Worm (Caenorhabditis elegans) whole organism, early embryonic: Measurements from ENCODE around the gene F20D6.10.

ENCODE experiments used
- B0310.2 ChIP-seq: sonication (generic microtip); optimal IDR thresholded peaks from 2 replicates; lab custom pipeline; 2016; ENCODE audit warnings: mild to moderate bottlenecking, missing genetic modification characterization, missing compliant biosample characterization
- F13C5.2 ChIP-seq: sonication (generic microtip); optimal IDR thresholded peaks from 2 replicates; lab custom pipeline; 2017; ENCODE audit warnings: mild to moderate bottlenecking, missing genetic modification characterization, inconsistent platforms, missing compliant biosample characterization
- aly-1 ChIP-seq: sonication (generic microtip); optimal IDR thresholded peaks from 2 replicates; lab custom pipeline; 2016; ENCODE audit warnings: missing genetic modification characterization, missing compliant biosample characterization
- ama-1 ChIP-seq: fragments of 150-350 bp; optimal IDR thresholded peaks from 2 replicates; lab custom pipeline; 2014
- ceh-13 ChIP-seq: fragments of 200-800 bp; sonication (Bioruptor generic); optimal IDR thresholded peaks from 2 replicates; lab custom pipeline; 2018; ENCODE audit warnings: mild to moderate bottlenecking, missing genetic modification characterization, missing compliant biosample characterization
- ceh-36 ChIP-seq: sonication (generic microtip); optimal IDR thresholded peaks from 2 replicates; lab custom pipeline; 2016; ENCODE audit warnings: missing genetic modification characterization, inconsistent platforms, missing compliant biosample characterization
- ets-7 ChIP-seq: sonication (generic microtip); optimal IDR thresholded peaks from 2 replicates; lab custom pipeline; 2016; ENCODE audit warnings: missing genotype, missing genetic modification characterization, missing compliant biosample characterization
- flt-1 ChIP-seq: fragments of 200-800 bp; sonication (Bioruptor generic); IDR thresholded peaks from 2 replicates; pipeline ENCODE4 v1.3.6; 2022; ENCODE audit warnings: missing genetic modification characterization, missing compliant biosample characterization
- hmbx-1 ChIP-seq: sonication (generic microtip); optimal IDR thresholded peaks from 2 replicates; lab custom pipeline; 2016; ENCODE audit warnings: mild to moderate bottlenecking, missing genetic modification characterization, missing compliant biosample characterization
- hmg-4 ChIP-seq: fragments of 200-800 bp; sonication (Bioruptor generic); optimal IDR thresholded peaks from 2 replicates; lab custom pipeline; 2018; ENCODE audit warnings: mild to moderate bottlenecking, missing genetic modification characterization, missing compliant biosample characterization
- hnd-1 ChIP-seq: sonication (generic microtip); optimal IDR thresholded peaks from 2 replicates; lab custom pipeline; 2016; ENCODE audit warnings: missing genetic modification characterization, missing compliant biosample characterization
- pes-1 ChIP-seq: fragments of 200-800 bp; sonication (Bioruptor generic); IDR thresholded peaks from 2 replicates; pipeline ENCODE4 v1.3.6; 2022; ENCODE audit warnings: missing genetic modification reagents, missing genetic modification characterization, missing compliant biosample characterization
- scrt-1 ChIP-seq: fragments of 200-800 bp; sonication (Bioruptor generic); IDR thresholded peaks from 2 replicates; pipeline ENCODE4 v1.3.6; 2022; ENCODE audit warnings: missing genetic modification characterization, missing compliant biosample characterization
- sea-1 ChIP-seq: fragments of 200-800 bp; sonication (Bioruptor generic); conservative IDR thresholded peaks from 2 replicates; pipeline ENCODE4 v1.3.6; 2022; ENCODE audit warnings: missing genetic modification characterization, missing compliant biosample characterization
- tbx-11 ChIP-seq: fragments of 200-800 bp; sonication (Bioruptor generic); IDR thresholded peaks from 2 replicates; pipeline ENCODE4 v1.3.6; 2022; ENCODE audit warnings: missing genetic modification characterization, missing compliant biosample characterization
- tbx-37 ChIP-seq: fragments of 200-800 bp; sonication (Bioruptor generic); conservative IDR thresholded peaks from 2 replicates; pipeline ENCODE4 v1.3.6; 2022; ENCODE audit warnings: missing genetic modification reagents, missing genetic modification characterization, missing compliant biosample characterization
- tra-4 ChIP-seq: sonication (generic microtip); optimal IDR thresholded peaks from 2 replicates; lab custom pipeline; 2017; ENCODE audit warnings: missing genetic modification characterization, missing compliant biosample characterization

The F20D6.10 gene

ce11 chrV:8178279-8178678, 17.5 kb downstream of the F20D6.10 start:
- TF ChIP-seq hmbx-1 (tag; lab: Kevin White, UChicago) (no peak), hnd-1 (tag; lab: Kevin White, UChicago) (no peak), flt-1 (GFP tag; lab: Robert Waterston, UW) (no peak), B0310.2 (tag; lab: Kevin White, UChicago) (no peak), ceh-36 (no peak), aly-1 (tag; lab: Kevin White, UChicago) (no peak), tra-4 (tag; lab: Kevin White, UChicago) (no peak), tbx-37 (GFP tag; lab: Robert Waterston, UW) (no peak), ets-7 (tag; lab: Kevin White, UChicago) (no peak), F13C5.2 (tag; lab: Kevin White, UChicago) (no peak), pes-1 (GFP tag; lab: Robert Waterston, UW) (no peak), ceh-13 (GFP tag; lab: Kevin White, UChicago) (no peak), ama-1 (lab: Kevin White, UChicago) (no peak), hmg-4 (GFP tag; lab: Kevin White, UChicago) (no peak), sea-1 (no peak), scrt-1 (GFP tag; lab: Robert Waterston, UW) (no peak)

ce11 chrV:8177349-8177748, 18.4 kb downstream of the F20D6.10 start, which contains the start of gene F20D6.9:
TSS of gene F20D6.9 (minus strand) at chrV:8177449.
- TF ChIP-seq F13C5.2 (tag; lab: Kevin White, UChicago) (no peak), flt-1 (GFP tag; lab: Robert Waterston, UW) (no peak)

DNA sequence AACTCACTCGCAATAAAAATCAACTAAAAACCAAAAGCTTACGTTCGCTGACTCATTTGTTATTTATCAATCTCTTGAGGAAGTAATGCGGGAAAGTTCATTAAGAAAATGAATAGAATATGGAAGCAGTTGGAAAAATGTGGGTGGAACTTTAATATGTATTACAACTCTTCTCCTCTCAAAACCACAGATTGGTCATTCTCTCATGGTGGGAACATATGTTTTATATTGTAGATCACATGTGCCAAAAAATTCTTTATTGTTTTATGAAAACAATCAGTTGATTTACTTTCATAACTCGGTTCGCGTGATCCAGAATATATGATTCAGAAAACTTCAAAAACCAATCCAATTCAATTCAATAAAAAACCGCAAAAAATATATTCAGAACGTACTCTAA, 24.1 kb downstream of the F20D6.10 start:
- TF ChIP-seq ceh-36 (no peak), aly-1 (tag; lab: Kevin White, UChicago) (no peak), ets-7 (tag; lab: Kevin White, UChicago) (no peak), hmbx-1 (tag; lab: Kevin White, UChicago) (no peak), B0310.2 (tag; lab: Kevin White, UChicago) (no peak), ceh-13 (GFP tag; lab: Kevin White, UChicago) (no peak), F13C5.2 (tag; lab: Kevin White, UChicago) (no peak), sea-1 (no peak), hnd-1 (tag; lab: Kevin White, UChicago) (no peak), flt-1 (GFP tag; lab: Robert Waterston, UW) (no peak), tbx-37 (GFP tag; lab: Robert Waterston, UW) (no peak), hmg-4 (GFP tag; lab: Kevin White, UChicago) (no peak), pes-1 (GFP tag; lab: Robert Waterston, UW) (no peak), scrt-1 (GFP tag; lab: Robert Waterston, UW) (no peak), tra-4 (tag; lab: Kevin White, UChicago) (no peak), tbx-11 (GFP tag; lab: Robert Waterston, UW) (no peak)

ce11 chrV:8170300-8170699, 25.4 kb downstream of the F20D6.10 start:
- TF ChIP-seq tbx-37 (GFP tag; lab: Robert Waterston, UW) (no peak), F13C5.2 (tag; lab: Kevin White, UChicago) (no peak), ceh-36 (no peak), ceh-13 (GFP tag; lab: Kevin White, UChicago) (no peak), pes-1 (GFP tag; lab: Robert Waterston, UW) (no peak), ets-7 (tag; lab: Kevin White, UChicago) (no peak), hmbx-1 (tag; lab: Kevin White, UChicago) (no peak), scrt-1 (GFP tag; lab: Robert Waterston, UW) (no peak), B0310.2 (tag; lab: Kevin White, UChicago) (no peak)

- TF ChIP-seq ama-1 (lab: Kevin White, UChicago) (no peak), F13C5.2 (tag; lab: Kevin White, UChicago) (no peak), sea-1 (no peak), scrt-1 (GFP tag; lab: Robert Waterston, UW) (no peak), B0310.2 (tag; lab: Kevin White, UChicago) (no peak), tbx-11 (GFP tag; lab: Robert Waterston, UW) (no peak), hmg-4 (GFP tag; lab: Kevin White, UChicago) (no peak)
These were observed 26.6 kb downstream of the F20D6.10 start for ce11 chrV:8169150-8169549.

- TF ChIP-seq tbx-37 (GFP tag; lab: Robert Waterston, UW) = no peak
- TF ChIP-seq aly-1 (tag; lab: Kevin White, UChicago) = no peak
- TF ChIP-seq tbx-11 (GFP tag; lab: Robert Waterston, UW) = no peak
- no peak for TF ChIP-seq F13C5.2 (tag; lab: Kevin White, UChicago)
- TF ChIP-seq sea-1 = no peak
These were observed 27.3 kb downstream of the F20D6.10 start, which contains the start of gene F20D6.8 for ce11 chrV:8168219-8168962. TSS of gene F20D6.8 (minus strand) at chrV:8168269.

- TF ChIP-seq hmbx-1 (tag; lab: Kevin White, UChicago) = no peak
- no peak for TF ChIP-seq scrt-1 (GFP tag; lab: Robert Waterston, UW)
- no peak for TF ChIP-seq pes-1 (GFP tag; lab: Robert Waterston, UW)
- TF ChIP-seq hnd-1 (tag; lab: Kevin White, UChicago) = no peak
- TF ChIP-seq ets-7 (tag; lab: Kevin White, UChicago) = no peak
- TF ChIP-seq hmg-4 (GFP tag; lab: Kevin White, UChicago) = no peak
- no peak for TF ChIP-seq tbx-11 (GFP tag; lab: Robert Waterston, UW)
- TF ChIP-seq F13C5.2 (tag; lab: Kevin White, UChicago) = no peak
- no peak for TF ChIP-seq tbx-37 (GFP tag; lab: Robert Waterston, UW)
- TF ChIP-seq tra-4 (tag; lab: Kevin White, UChicago) = no peak
- no peak for TF ChIP-seq ceh-13 (GFP tag; lab: Kevin White, UChicago)
- no peak for TF ChIP-seq ceh-36
- no peak for TF ChIP-seq ama-1 (lab: Kevin White, UChicago)
These were observed 32.5 kb downstream of the F20D6.10 start for ce11 chrV:8163199-8163598.
